Worm (Caenorhabditis elegans): Measurements from ENCODE around the gene C32B5.15.
"Not testable (repeated sequence)": the region's sequence is repeated elsewhere in the genome, so short reads cannot be mapped to it uniquely, and the experiment has no call there.

DNA sequence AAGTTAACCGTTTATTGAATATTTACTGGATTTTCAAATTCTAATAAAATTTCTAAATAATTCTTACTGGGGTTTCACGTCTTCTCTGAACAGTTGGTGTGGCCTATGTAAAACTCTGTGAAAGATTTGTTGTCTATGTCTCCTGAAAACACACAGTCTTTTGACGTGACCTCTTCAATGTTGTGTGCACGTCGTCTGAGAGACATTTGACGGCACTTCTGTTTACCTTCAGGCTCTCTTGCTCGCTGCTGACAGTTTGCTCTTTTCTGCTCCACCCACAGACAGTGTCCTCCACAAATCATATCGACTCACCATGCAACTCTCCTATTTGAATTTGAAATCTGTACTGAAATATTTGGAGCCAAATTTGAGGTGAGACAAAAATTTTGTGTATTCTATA lies 41.9 kb downstream of the C32B5.15 start, which contains the start of gene fbxc-34:
- not testable (repeated sequence) for TF ChIP-seq ztf-11, zag-1 (tag; optimal IDR thresholded peaks at IDR 0.05)
